Fruit fly (Drosophila melanogaster): Measurements from ENCODE around the gene Or13a.
A peak's percentile ranks its signal among the peaks of the same experiment; 100 is the strongest.

The Or13a gene

dm6 chrX:15934226-15934547 is 40.0 kb upstream of the Or13a start (continued):
- TF ChIP-seq CG15601 (tag; optimal IDR thresholded peaks at IDR 0.05) = no peak
- no peak for TF ChIP-seq CG17385 (GFP tag; optimal IDR thresholded peaks at IDR 0.05)
- peak; percentile 12; the same call in 1 of the 2 replicates for TF ChIP-seq Xrp1 (GFP tag; IDR thresholded peaks at IDR 0.05)
- peak; percentile 89 for TF ChIP-seq CG1024 (GFP tag; IDR thresholded peaks at IDR 0.05)
- no peak for TF ChIP-seq Ets65A (GFP tag)
- TF ChIP-seq al (GFP tag; IDR thresholded peaks at IDR 0.05) = no peak
- TF ChIP-seq gfzf (GFP tag; optimal IDR thresholded peaks at IDR 0.05) = no peak
- TF ChIP-seq D19A (tag; optimal IDR thresholded peaks at IDR 0.05) = peak; percentile 98
- TF ChIP-seq fd96Cb (tag; optimal IDR thresholded peaks at IDR 0.05) = no peak
- TF ChIP-seq oc (tag; optimal IDR thresholded peaks at IDR 0.05) = no peak
- no peak for TF ChIP-seq Hr39 (optimal IDR thresholded peaks at IDR 0.05)
- TF ChIP-seq H2.0 (GFP tag; IDR thresholded peaks at IDR 0.05) = no peak
- no peak for TF ChIP-seq CG10209 (GFP tag; optimal IDR thresholded peaks at IDR 0.05)
- 0 out of 2 replicates have a peak, but pooled peaks have one; percentile 36 for TF ChIP-seq Dref (GFP tag; IDR thresholded peaks at IDR 0.05)
- no peak for TF ChIP-seq gem (tag; optimal IDR thresholded peaks at IDR 0.05)
- no peak for TF ChIP-seq toy (GFP tag; IDR thresholded peaks at IDR 0.05)
- peak; percentile 28 for TF ChIP-seq CG17829 (tag; optimal IDR thresholded peaks at IDR 0.05)
- TF ChIP-seq CG1603 (tag; optimal IDR thresholded peaks at IDR 0.05) = peak; percentile 97
- TF ChIP-seq her (GFP tag; optimal IDR thresholded peaks at IDR 0.05) = no peak
- no peak for TF ChIP-seq CG1602 (GFP tag; optimal IDR thresholded peaks at IDR 0.05)
- no peak for TF ChIP-seq ham (GFP tag; IDR thresholded peaks at IDR 0.05)
- no peak for TF ChIP-seq Lim3 (GFP tag; IDR thresholded peaks at IDR 0.05)
- no peak for TF ChIP-seq peb (GFP tag; IDR thresholded peaks at IDR 0.05)
- TF ChIP-seq Med (GFP tag) = peak; percentile 62
- peak; percentile 84 for TF ChIP-seq CG7357 (GFP tag; IDR thresholded peaks at IDR 0.05)
- peak in 1 of 2 experiments; percentile 57 for TF ChIP-seq Pdp1 (GFP tag; optimal IDR thresholded peaks at IDR 0.05)
- peak; percentile 88 for TF ChIP-seq CG17802 (tag; optimal IDR thresholded peaks at IDR 0.05)
- TF ChIP-seq maf-S (GFP tag; optimal IDR thresholded peaks at IDR 0.05) = no peak
- TF ChIP-seq esg (GFP tag; conservative IDR thresholded peaks at IDR 0.05) = no peak
- TF ChIP-seq ssp (GFP tag; IDR thresholded peaks at IDR 0.05) = peak; percentile 94
- peak; percentile 61 for TF ChIP-seq row (GFP tag; IDR thresholded peaks at IDR 0.05)
- TF ChIP-seq CG30020 (tag; optimal IDR thresholded peaks at IDR 0.05) = peak; percentile 94
- TF ChIP-seq Lhr (GFP tag; optimal IDR thresholded peaks at IDR 0.05) = no peak
- TF ChIP-seq Rx (GFP tag; IDR thresholded peaks at IDR 0.05) = no peak
- TF ChIP-seq ash1 (GFP tag; optimal IDR thresholded peaks at IDR 0.05) = no peak
- no peak for TF ChIP-seq Poxn (GFP tag; IDR thresholded peaks at IDR 0.05)
- no peak for TF ChIP-seq CG3065 (GFP tag; optimal IDR thresholded peaks at IDR 0.05)
- TF ChIP-seq Max (GFP tag; optimal IDR thresholded peaks at IDR 0.05) = no peak
- TF ChIP-seq CG17328 (GFP tag; IDR thresholded peaks at IDR 0.05) = no peak
- TF ChIP-seq ap (GFP tag; IDR thresholded peaks at IDR 0.05) = no peak
- TF ChIP-seq pan (optimal IDR thresholded peaks at IDR 0.05) = no peak
- TF ChIP-seq pan (GFP tag; optimal IDR thresholded peaks at IDR 0.05 in 1 of 2, IDR thresholded peaks at IDR 0.05 in 1 of 2) = peak in 1 of 2 experiments; percentile 32
- no peak for TF ChIP-seq CG4617 (GFP tag; optimal IDR thresholded peaks at IDR 0.05; ENCODE audit: borderline replicate concordance)
- TF ChIP-seq croc (GFP tag; conservative IDR thresholded peaks at IDR 0.05) = no peak
- TF ChIP-seq nmo (GFP tag; optimal IDR thresholded peaks at IDR 0.05) = peak; percentile 12
- no peak for TF ChIP-seq Abd-B (GFP tag; optimal IDR thresholded peaks at IDR 0.05)
- peak; percentile 84 for TF ChIP-seq pfk (GFP tag; optimal IDR thresholded peaks at IDR 0.05)
- TF ChIP-seq yki (optimal IDR thresholded peaks at IDR 0.05) = no peak
- no peak for TF ChIP-seq CG2678 (tag; optimal IDR thresholded peaks at IDR 0.05)

All from whole organism, embryonic.